Fruit fly (Drosophila melanogaster) whole organism, embryonic: ENCODE results near the gene ATPsyngamma.
A peak's percentile ranks its signal among the peaks of the same experiment; 100 is the strongest.

ENCODE experiments used
- Asciz ChIP-seq: fragments of 200-800 bp; sonication (Bioruptor generic); optimal IDR thresholded peaks from 2 replicates; lab custom pipeline; 2017; ENCODE audit warnings: missing biosample characterization, mild to moderate bottlenecking, missing genetic modification characterization, missing genetic modification reagents
- BEAF-32 ChIP-seq: fragments of 200-800 bp; sonication (Bioruptor generic); optimal IDR thresholded peaks from 3 replicates; lab custom pipeline; 2017; ENCODE audit warnings: missing biosample characterization, missing genetic modification characterization, mild to moderate bottlenecking, moderate library complexity, missing genetic modification reagents
- CG10209 ChIP-seq: fragments of 200-800 bp; sonication (Bioruptor generic); optimal IDR thresholded peaks from 3 replicates; lab custom pipeline; 2017; ENCODE audit warnings: missing biosample characterization, mild to moderate bottlenecking, missing genetic modification characterization, missing genetic modification reagents
- CG10543 ChIP-seq: fragments of 200-800 bp; sonication (Bioruptor generic); optimal IDR thresholded peaks from 3 replicates; lab custom pipeline; 2017; ENCODE audit warnings: missing biosample characterization, mild to moderate bottlenecking, missing genetic modification characterization, moderate library complexity
- CG10654 ChIP-seq: fragments of 200-800 bp; sonication (Bioruptor generic); optimal IDR thresholded peaks from 2 replicates; lab custom pipeline; 2016; ENCODE audit warnings: missing biosample characterization, missing genetic modification characterization
- CG12071 ChIP-seq: fragments of 200-800 bp; sonication (Bioruptor generic); optimal IDR thresholded peaks from 3 replicates; lab custom pipeline; 2018; ENCODE audit warnings: missing biosample characterization, mild to moderate bottlenecking, missing genetic modification characterization
- CG12155 ChIP-seq: fragments of 200-800 bp; sonication (Bioruptor generic); optimal IDR thresholded peaks from 3 replicates; lab custom pipeline; 2016; ENCODE audit warnings: missing biosample characterization, missing genetic modification characterization
- CG13624 ChIP-seq: fragments of 200-800 bp; sonication (Bioruptor generic); optimal IDR thresholded peaks from 2 replicates; lab custom pipeline; 2016; ENCODE audit warnings: missing biosample characterization, missing genetic modification characterization
- CG16815 ChIP-seq: fragments of 200-800 bp; sonication (Bioruptor generic); optimal IDR thresholded peaks from 3 replicates; lab custom pipeline; 2017; ENCODE audit warnings: missing biosample characterization, mild to moderate bottlenecking, missing genetic modification characterization
- CG17328 ChIP-seq: fragments of 200-800 bp; sonication (Bioruptor generic); IDR thresholded peaks from 2 replicates; pipeline ENCODE4 v1.3.6; 2022; ENCODE audit warnings: missing biosample characterization, missing genetic modification characterization
- CG17359 ChIP-seq: fragments of 200-800 bp; sonication (Bioruptor generic); optimal IDR thresholded peaks from 3 replicates; lab custom pipeline; 2018; ENCODE audit warnings: missing biosample characterization, mild to moderate bottlenecking, missing genetic modification characterization, moderate library complexity
- CG17829 ChIP-seq: fragments of 200-800 bp; optimal IDR thresholded peaks from 2 replicates; lab custom pipeline; 2019; ENCODE audit warnings: missing biosample characterization, mild to moderate bottlenecking, missing genetic modification characterization, moderate library complexity
- CG2199 ChIP-seq: fragments of 200-800 bp; sonication (Bioruptor generic); IDR thresholded peaks from 3 replicates; pipeline ENCODE4 v1.3.6; 2022; ENCODE audit warnings: missing biosample characterization, missing genetic modification characterization
- CG30431 ChIP-seq: fragments of 200-800 bp; sonication (Bioruptor generic); optimal IDR thresholded peaks from 2 replicates; lab custom pipeline; 2017; ENCODE audit warnings: missing biosample characterization, missing genetic modification characterization
- CG3726 ChIP-seq: fragments of 200-800 bp; sonication (Bioruptor generic); IDR thresholded peaks from 3 replicates; pipeline ENCODE4, ENCODE4 v1.3.6; 2022; ENCODE audit warnings: missing biosample characterization, missing genetic modification characterization
- CG6254 ChIP-seq: fragments of 200-800 bp; sonication (Bioruptor generic); optimal IDR thresholded peaks from 3 replicates; lab custom pipeline; 2017; ENCODE audit warnings: mild to moderate bottlenecking, missing biosample characterization, missing genetic modification reagents, missing genetic modification characterization
- CG7786 ChIP-seq: fragments of 200-800 bp; sonication (Bioruptor generic); optimal IDR thresholded peaks from 2 replicates; lab custom pipeline; 2016; ENCODE audit warnings: missing biosample characterization, missing genetic modification characterization
- CG7928 ChIP-seq: fragments of 200-800 bp; sonication (Bioruptor generic); optimal IDR thresholded peaks from 2 replicates; lab custom pipeline; 2017; ENCODE audit warnings: missing biosample characterization, mild to moderate bottlenecking, missing genetic modification characterization
- CG8765 ChIP-seq: fragments of 200-800 bp; sonication (Bioruptor generic); IDR thresholded peaks from 2 replicates; pipeline ENCODE4 v1.3.6; 2022; ENCODE audit warnings: missing biosample characterization, missing genetic modification characterization
- Dip2 ChIP-seq: fragments of 200-800 bp; sonication (Bioruptor generic); IDR thresholded peaks from 2 replicates; pipeline ENCODE4 v1.3.6; 2022; ENCODE audit warnings: missing biosample characterization, missing genetic modification characterization
- Eip74EF ChIP-seq, 2 experiments: fragments of 200-800 bp in 1 of 2; fragments of >200 bp in 1 of 2; sonication (Bioruptor generic) in 1 of 2; optimal IDR thresholded peaks; 2 replicates each; lab custom pipeline; 2017 to 2019; ENCODE audit warnings: missing biosample characterization in 2 of 2, missing genetic modification characterization in 2 of 2, mild to moderate bottlenecking in 1 of 2, moderate library complexity in 1 of 2
- Elba2 ChIP-seq: fragments of 200-800 bp; sonication (Bioruptor generic); optimal IDR thresholded peaks from 3 replicates; lab custom pipeline; 2016; ENCODE audit warnings: missing biosample characterization, missing genetic modification characterization
- HLH3B ChIP-seq: fragments of 200-800 bp; sonication (Bioruptor generic); IDR thresholded peaks from 2 replicates; pipeline ENCODE4 v1.3.6; 2022; ENCODE audit warnings: missing biosample characterization, missing genetic modification characterization
- MESR4 ChIP-seq: fragments of 200-800 bp; sonication (Bioruptor generic); optimal IDR thresholded peaks from 2 replicates; lab custom pipeline; 2018; ENCODE audit warnings: missing biosample characterization, mild to moderate bottlenecking, missing genetic modification characterization, moderate library complexity
- Max ChIP-seq: fragments of 200-800 bp; sonication (Bioruptor generic); optimal IDR thresholded peaks from 2 replicates; lab custom pipeline; 2016; ENCODE audit warnings: missing biosample characterization, mild to moderate bottlenecking, missing genetic modification characterization
- Med ChIP-seq: fragments of 200-800 bp; sonication (Bioruptor generic); peaks from one replicate; lab custom pipeline; 2016; ENCODE audit warnings: missing biosample characterization, missing genetic modification characterization, mild to moderate bottlenecking, inconsistent platforms, moderate library complexity
- Neu2 ChIP-seq: fragments of 200-800 bp; sonication (Bioruptor generic); optimal IDR thresholded peaks from 3 replicates; lab custom pipeline; 2016; ENCODE audit warnings: missing biosample characterization, missing genetic modification characterization, borderline replicate concordance
- Nf-YA ChIP-seq: fragments of 200-800 bp; sonication (Bioruptor generic); IDR thresholded peaks from 2 replicates; pipeline ENCODE4 v1.3.6; 2022; ENCODE audit warnings: missing biosample characterization, missing genetic modification characterization
- Oli ChIP-seq: fragments of 200-800 bp; sonication (Bioruptor generic); optimal IDR thresholded peaks from 2 replicates; lab custom pipeline; 2018; ENCODE audit warnings: missing biosample characterization, mild to moderate bottlenecking, missing genetic modification characterization, moderate library complexity
- Ptx1 ChIP-seq: fragments of 200-800 bp; sonication (Bioruptor generic); IDR thresholded peaks from 2 replicates; pipeline ENCODE4 v1.3.6; 2022; ENCODE audit warnings: missing biosample characterization, missing genetic modification characterization
- Sox100B ChIP-seq: fragments of 200-800 bp; sonication (Bioruptor generic); optimal IDR thresholded peaks from 3 replicates; lab custom pipeline; 2018; ENCODE audit warnings: missing biosample characterization, mild to moderate bottlenecking, missing genetic modification characterization
- Sox102F ChIP-seq: fragments of 200-800 bp; sonication (Bioruptor generic); optimal IDR thresholded peaks from 2 replicates; lab custom pipeline; 2018; ENCODE audit warnings: missing biosample characterization, mild to moderate bottlenecking, missing genetic modification characterization, moderate library complexity
- Tbp ChIP-seq: fragments of >200 bp; optimal IDR thresholded peaks from 2 replicates; lab custom pipeline; 2018; ENCODE audit warnings: missing biosample characterization, missing genetic modification characterization
- Xrp1 ChIP-seq: fragments of 200-800 bp; sonication (Bioruptor generic); IDR thresholded peaks from 2 replicates; pipeline ENCODE4 v1.3.6; 2022; ENCODE audit warnings: missing biosample characterization, missing genetic modification characterization
- aop ChIP-seq: fragments of 200-800 bp; sonication (Bioruptor generic); IDR thresholded peaks from 2 replicates; pipeline ENCODE4 v1.3.6; 2022; ENCODE audit warnings: missing biosample characterization, missing genetic modification characterization
- ase ChIP-seq: fragments of 200-800 bp; sonication (Bioruptor generic); IDR thresholded peaks from 3 replicates; pipeline ENCODE4 v1.3.6; 2022; ENCODE audit warnings: missing biosample characterization, missing genetic modification characterization
- cad ChIP-seq: fragments of >200 bp; optimal IDR thresholded peaks from 2 replicates; lab custom pipeline; 2017; ENCODE audit warnings: missing biosample characterization, missing genetic modification characterization
- ewg ChIP-seq: fragments of 200-800 bp; sonication (Bioruptor generic); optimal IDR thresholded peaks from 3 replicates; lab custom pipeline; 2017; ENCODE audit warnings: mild to moderate bottlenecking, missing biosample characterization, missing genetic modification reagents, missing genetic modification characterization
- ham ChIP-seq: fragments of 200-800 bp; sonication (Bioruptor generic); IDR thresholded peaks from 2 replicates; pipeline ENCODE4 v1.3.6; 2022; ENCODE audit warnings: missing biosample characterization, missing genetic modification characterization
- kay ChIP-seq: fragments of 200-800 bp; sonication (Bioruptor generic); optimal IDR thresholded peaks from 2 replicates; lab custom pipeline; 2016; ENCODE audit warnings: missing biosample characterization, missing genetic modification characterization
- klu ChIP-seq: fragments of 200-800 bp; sonication (Bioruptor generic); IDR thresholded peaks from 2 replicates; pipeline ENCODE4 v1.3.6; 2022; ENCODE audit warnings: missing biosample characterization, missing genetic modification characterization
- kni ChIP-seq: fragments of 200-800 bp; sonication (Bioruptor generic); optimal IDR thresholded peaks from 3 replicates; lab custom pipeline; 2017; ENCODE audit warnings: mild to moderate bottlenecking, missing biosample characterization, missing genetic modification reagents, missing genetic modification characterization
- luna ChIP-seq: fragments of 200-800 bp; sonication (Bioruptor generic); optimal IDR thresholded peaks from 2 replicates; lab custom pipeline; 2016; ENCODE audit warnings: missing biosample characterization, missing genetic modification characterization
- pzg ChIP-seq: fragments of 200-800 bp; sonication (Bioruptor generic); optimal IDR thresholded peaks from 3 replicates; lab custom pipeline; 2018; ENCODE audit warnings: missing biosample characterization, mild to moderate bottlenecking, missing genetic modification characterization, moderate library complexity
- salm ChIP-seq: fragments of 200-800 bp; sonication (Bioruptor generic); optimal IDR thresholded peaks from 2 replicates; lab custom pipeline; 2018; ENCODE audit warnings: missing biosample characterization, mild to moderate bottlenecking, missing genetic modification characterization
- schlank ChIP-seq: fragments of 200-800 bp; sonication (Bioruptor generic); optimal IDR thresholded peaks from 2 replicates; lab custom pipeline; 2018; ENCODE audit warnings: missing biosample characterization, mild to moderate bottlenecking, missing genetic modification characterization
- sisA ChIP-seq: fragments of 200-800 bp; sonication (Bioruptor generic); IDR thresholded peaks from 2 replicates; pipeline ENCODE4 v1.3.6; 2022; ENCODE audit warnings: missing biosample characterization, missing genetic modification characterization
- usp ChIP-seq: fragments of >200 bp; optimal IDR thresholded peaks from 2 replicates; lab custom pipeline; 2017; ENCODE audit warnings: missing biosample characterization, missing genetic modification characterization
- vfl ChIP-seq: fragments of 200-800 bp; sonication (Bioruptor generic); optimal IDR thresholded peaks from 2 replicates; lab custom pipeline; 2016; ENCODE audit warnings: missing biosample characterization, missing genetic modification characterization
- z ChIP-seq: fragments of 200-800 bp; sonication (Bioruptor generic); IDR thresholded peaks from 3 replicates; pipeline ENCODE4 v1.3.6; 2022; ENCODE audit warnings: missing biosample characterization, missing genetic modification characterization

ATPsyngamma gene

dm6 chr3R:29774360-29775193 lies 25.6 kb upstream of the ATPsyngamma start (continued):
- TF ChIP-seq sisA (GFP tag; lab: Robert Waterston, UW) (no peak), aop (no peak), kni (peak; percentile 46), Oli (no peak), Dip2 (GFP tag; lab: Robert Waterston, UW) (no peak), Ptx1 (no peak), vfl (GFP tag; lab: Kevin White, UChicago) (no peak), CG17328 (GFP tag; lab: Robert Waterston, UW) (no peak), HLH3B (GFP tag; lab: Robert Waterston, UW) (no peak; the same call in 1 of the 2 replicates), CG13624 (GFP tag; lab: Kevin White, UChicago) (no peak), Nf-YA (GFP tag; lab: Robert Waterston, UW) (no peak), Xrp1 (GFP tag; lab: Robert Waterston, UW) (no peak), CG17359 (tag; lab: Kevin White, UChicago) (no peak), ewg (GFP tag; lab: Kevin White, UChicago) (no peak), CG30431 (GFP tag; lab: Kevin White, UChicago) (no peak), schlank (no peak), CG12071 (peak; percentile 29), CG8765 (GFP tag; lab: Robert Waterston, UW) (no peak), luna (no peak), BEAF-32 (GFP tag; lab: Kevin White, UChicago) (no peak), CG12155 (GFP tag; lab: Kevin White, UChicago) (no peak), CG16815 (no peak), kay (no peak), Asciz (GFP tag; lab: Kevin White, UChicago) (no peak), klu (GFP tag; lab: Robert Waterston, UW) (no peak), CG10654 (no peak), usp (GFP tag; lab: Kevin White, UChicago) (no peak), Tbp (GFP tag; lab: Kevin White, UChicago) (peak; percentile 83), CG7928 (GFP tag; lab: Kevin White, UChicago) (no peak), ham (GFP tag; lab: Robert Waterston, UW) (no peak), CG10543 (GFP tag; lab: Kevin White, UChicago) (no peak), cad (GFP tag; lab: Kevin White, UChicago) (peak; percentile 38), z (GFP tag; lab: Robert Waterston, UW) (peak; percentile 98), pzg (GFP tag; lab: Kevin White, UChicago) (no peak), Elba2 (peak; percentile 91), Eip74EF (GFP tag; optimal IDR thresholded peaks at IDR 0.05; lab: Kevin White, UChicago) (no peak), CG3726 (GFP tag; lab: Robert Waterston, UW) (no peak), salm (tag; lab: Kevin White, UChicago) (no peak), Sox100B (GFP tag; lab: Kevin White, UChicago) (no peak), CG17829 (tag; lab: Kevin White, UChicago) (no peak), CG6254 (no peak), MESR4 (no peak), Neu2 (no peak), ase (GFP tag; lab: Robert Waterston, UW) (no peak), Med (GFP tag; lab: Kevin White, UChicago) (no peak), CG2199 (no peak), CG7786 (no peak), Sox102F (GFP tag; lab: Kevin White, UChicago) (no peak), CG10209 (GFP tag; lab: Kevin White, UChicago) (no peak), Max (GFP tag; lab: Kevin White, UChicago) (no peak)
